Worm (Caenorhabditis elegans): ENCODE measurements around the gene srg-42.

DNA sequence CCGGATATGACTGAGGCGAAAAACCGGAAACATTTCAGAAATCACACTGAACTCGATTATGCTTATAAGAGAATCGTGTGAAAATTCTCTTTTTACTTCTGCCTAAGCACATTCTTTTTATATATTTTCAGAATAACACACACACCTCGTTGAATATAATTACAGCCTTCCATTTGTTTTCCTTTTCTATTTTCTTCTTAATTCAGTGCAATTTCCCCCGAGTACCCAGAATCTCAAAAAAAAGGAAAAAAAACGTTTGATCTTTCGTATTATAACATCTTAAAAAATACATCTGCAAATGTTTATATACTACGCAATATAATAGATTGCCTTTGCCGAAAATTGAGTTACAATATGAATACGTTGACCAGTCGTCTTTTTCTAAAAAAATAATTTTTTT is 26.0 kb downstream of the srg-42 start:
- TF ChIP-seq flt-1 (GFP tag; IDR thresholded peaks at IDR 0.05) (no peak), klf-2 (GFP tag; conservative IDR thresholded peaks at IDR 0.05) (no peak), ztf-23 (GFP tag; IDR thresholded peaks at IDR 0.05) (no peak), tab-1 (GFP tag; IDR thresholded peaks at IDR 0.05) (no peak), cog-1 (tag; optimal IDR thresholded peaks at IDR 0.05) (no peak), med-1 (GFP tag; optimal IDR thresholded peaks at IDR 0.05; ENCODE audit: insufficient read depth) (no peak), ref-1 (GFP tag; conservative IDR thresholded peaks at IDR 0.05) (no peak)

All from whole organism, midembryonic.